Worm (Caenorhabditis elegans) whole organism, late embryonic: Measurements from ENCODE around the gene trpp-6.
A peak's percentile ranks its signal among the peaks of the same experiment; 100 is the strongest.

Experiments used
- C08G9.2 ChIP-seq: sonication (generic microtip); optimal IDR thresholded peaks from 2 replicates; lab custom pipeline; 2016; ENCODE audit warnings: mild to moderate bottlenecking, missing genetic modification characterization, moderate library complexity, missing compliant biosample characterization
- C38D4.7 ChIP-seq: fragments of 200-800 bp; sonication (Bioruptor generic); optimal IDR thresholded peaks from 2 replicates; lab custom pipeline; 2018; ENCODE audit warnings: mild to moderate bottlenecking, missing genetic modification characterization, moderate library complexity, missing compliant biosample characterization
- F13H6.1 ChIP-seq: sonication (generic microtip); optimal IDR thresholded peaks from 2 replicates; lab custom pipeline; 2016; ENCODE audit warnings: missing genetic modification characterization, missing compliant biosample characterization
- K09A11.1 ChIP-seq: sonication (generic microtip); optimal IDR thresholded peaks from 2 replicates; lab custom pipeline; 2017; ENCODE audit warnings: antibody characterized with exemption, mild to moderate bottlenecking, missing genetic modification characterization, missing compliant biosample characterization; ENCODE audit not compliant: insufficient read depth
- ahr-1 ChIP-seq: sonication (generic microtip); optimal IDR thresholded peaks from 2 replicates; lab custom pipeline; 2016; ENCODE audit warnings: missing genetic modification characterization, missing compliant biosample characterization
- ceh-14 ChIP-seq: sonication (generic microtip); optimal IDR thresholded peaks from 2 replicates; lab custom pipeline; 2016; ENCODE audit warnings: missing genotype, missing genetic modification characterization, missing compliant biosample characterization
- ceh-18 ChIP-seq: sonication (generic microtip); optimal IDR thresholded peaks from 2 replicates; lab custom pipeline; 2016; ENCODE audit warnings: missing genetic modification characterization, missing compliant biosample characterization
- ceh-2 ChIP-seq: sonication (generic microtip); optimal IDR thresholded peaks from 2 replicates; lab custom pipeline; 2016; ENCODE audit warnings: missing genotype, missing genetic modification characterization, missing compliant biosample characterization
- ceh-22 ChIP-seq: sonication (generic microtip); optimal IDR thresholded peaks from 2 replicates; lab custom pipeline; 2017; ENCODE audit warnings: missing biosample characterization, missing genetic modification characterization
- ceh-24 ChIP-seq: sonication (generic microtip); optimal IDR thresholded peaks from 2 replicates; lab custom pipeline; 2016; ENCODE audit warnings: mild to moderate bottlenecking, missing genetic modification characterization, missing compliant biosample characterization
- ceh-30 ChIP-seq: fragments of 150-350 bp; optimal IDR thresholded peaks from 2 replicates; lab custom pipeline; 2014; ENCODE audit warnings: missing biosample characterization, missing genetic modification characterization
- ceh-31 ChIP-seq: sonication (generic microtip); optimal IDR thresholded peaks from 2 replicates; lab custom pipeline; 2016; ENCODE audit warnings: missing genetic modification characterization, missing compliant biosample characterization
- ceh-34 ChIP-seq: sonication (generic microtip); optimal IDR thresholded peaks from 2 replicates; lab custom pipeline; 2016; ENCODE audit warnings: mild to moderate bottlenecking, missing genetic modification characterization, missing compliant biosample characterization
- ceh-45 ChIP-seq: fragments of 200-800 bp; sonication (Bioruptor generic); IDR thresholded peaks from 2 replicates; pipeline ENCODE4 v1.3.6; 2022; ENCODE audit warnings: missing genetic modification reagents, missing genetic modification characterization, missing compliant biosample characterization
- ceh-48 ChIP-seq: sonication (generic microtip); optimal IDR thresholded peaks from 2 replicates; lab custom pipeline; 2016; ENCODE audit warnings: missing genetic modification characterization, inconsistent platforms, missing compliant biosample characterization
- ceh-9 ChIP-seq: sonication (generic microtip); optimal IDR thresholded peaks from 2 replicates; lab custom pipeline; 2016; ENCODE audit warnings: mild to moderate bottlenecking, missing genetic modification characterization, inconsistent platforms, missing compliant biosample characterization
- dmd-4 ChIP-seq: sonication (generic microtip); optimal IDR thresholded peaks from 2 replicates; lab custom pipeline; 2016; ENCODE audit warnings: borderline replicate concordance, missing genetic modification characterization, missing compliant biosample characterization
- elt-4 ChIP-seq: sonication (generic microtip); optimal IDR thresholded peaks from 2 replicates; lab custom pipeline; 2016; ENCODE audit warnings: missing genetic modification characterization, missing compliant biosample characterization
- ets-4 ChIP-seq: sonication (generic microtip); optimal IDR thresholded peaks from 2 replicates; lab custom pipeline; 2016; ENCODE audit warnings: missing genetic modification characterization, missing compliant biosample characterization
- fax-1 ChIP-seq: sonication (generic microtip); optimal IDR thresholded peaks from 2 replicates; lab custom pipeline; 2016; ENCODE audit warnings: missing genotype, missing genetic modification characterization, missing compliant biosample characterization
- hlh-8 ChIP-seq: sonication (generic microtip); optimal IDR thresholded peaks from 2 replicates; lab custom pipeline; 2016; ENCODE audit warnings: missing genotype, missing genetic modification characterization, missing compliant biosample characterization
- lim-6 ChIP-seq: sonication (generic microtip); optimal IDR thresholded peaks from 2 replicates; lab custom pipeline; 2016; ENCODE audit warnings: missing genetic modification characterization, missing compliant biosample characterization
- madf-2 ChIP-seq: sonication (generic microtip); optimal IDR thresholded peaks from 2 replicates; lab custom pipeline; 2017; ENCODE audit warnings: missing genetic modification characterization, missing compliant biosample characterization
- nfya-1 ChIP-seq: sonication (generic microtip); optimal IDR thresholded peaks from 2 replicates; lab custom pipeline; 2017; ENCODE audit warnings: missing genetic modification characterization, mild to moderate bottlenecking, missing compliant biosample characterization, antibody characterized with exemption, moderate library complexity
- nhr-11 ChIP-seq: fragments of 150-350 bp; optimal IDR thresholded peaks from 2 replicates; lab custom pipeline; 2014; ENCODE audit warnings: missing biosample characterization, missing genetic modification characterization
- npax-4 ChIP-seq: sonication (generic microtip); optimal IDR thresholded peaks from 2 replicates; lab custom pipeline; 2016; ENCODE audit warnings: missing genetic modification characterization, missing compliant biosample characterization
- pat-9 ChIP-seq: fragments of 200-800 bp; sonication (Bioruptor generic); optimal IDR thresholded peaks from 2 replicates; lab custom pipeline; 2018; ENCODE audit warnings: mild to moderate bottlenecking, missing genetic modification characterization, moderate library complexity, missing compliant biosample characterization
- pax-1 ChIP-seq: fragments of 150-350 bp; optimal IDR thresholded peaks from 2 replicates; lab custom pipeline; 2014; ENCODE audit warnings: missing biosample characterization, missing genetic modification characterization
- pha-2 ChIP-seq: sonication (generic microtip); optimal IDR thresholded peaks from 2 replicates; lab custom pipeline; 2017; ENCODE audit warnings: mild to moderate bottlenecking, missing genetic modification characterization, missing compliant biosample characterization
- pqm-1 ChIP-seq: sonication (generic microtip); optimal IDR thresholded peaks from 2 replicates; lab custom pipeline; 2016; ENCODE audit warnings: missing genetic modification characterization, missing compliant biosample characterization
- pros-1 ChIP-seq: fragments of 150-350 bp; optimal IDR thresholded peaks from 2 replicates; lab custom pipeline; 2014; ENCODE audit warnings: missing biosample characterization, missing genetic modification reagents, missing genetic modification characterization
- ref-2 ChIP-seq: sonication (generic microtip); optimal IDR thresholded peaks from 2 replicates; lab custom pipeline; 2016; ENCODE audit warnings: missing genetic modification characterization, missing compliant biosample characterization
- rnt-1 ChIP-seq: sonication (generic microtip); optimal IDR thresholded peaks from 2 replicates; lab custom pipeline; 2016; ENCODE audit warnings: missing genetic modification characterization, missing compliant biosample characterization
- syd-9 ChIP-seq: sonication (generic microtip); optimal IDR thresholded peaks from 2 replicates; lab custom pipeline; 2016; ENCODE audit warnings: mild to moderate bottlenecking, missing genetic modification characterization, moderate library complexity, missing compliant biosample characterization
- tbx-2 ChIP-seq: sonication (generic microtip); optimal IDR thresholded peaks from 2 replicates; lab custom pipeline; 2016; ENCODE audit warnings: missing genetic modification characterization, missing compliant biosample characterization
- tbx-7 ChIP-seq: sonication (generic microtip); optimal IDR thresholded peaks from 2 replicates; lab custom pipeline; 2016; ENCODE audit warnings: missing genotype, missing genetic modification characterization, missing compliant biosample characterization
- ttx-3 ChIP-seq: sonication (generic microtip); optimal IDR thresholded peaks from 2 replicates; lab custom pipeline; 2016; ENCODE audit warnings: missing genetic modification reagents, missing genetic modification characterization, missing compliant biosample characterization
- unc-3 ChIP-seq, 2 experiments: fragments of 200-800 bp in 1 of 2; sonication (Bioruptor generic) in 1 of 2; sonication (generic microtip) in 1 of 2; conservative IDR thresholded peaks in 1 of 2; optimal IDR thresholded peaks in 1 of 2; 2 replicates each; pipeline versions ENCODE4 v1.3.6 to Lab custom; 2016 to 2022; ENCODE audit warnings: missing compliant biosample characterization in 2 of 2, missing genetic modification characterization in 2 of 2, missing genetic modification reagents in 1 of 2
- unc-42 ChIP-seq: sonication (generic microtip); optimal IDR thresholded peaks from 2 replicates; lab custom pipeline; 2016; ENCODE audit warnings: missing genotype, missing genetic modification characterization, missing compliant biosample characterization
- zip-5 ChIP-seq: sonication (generic microtip); optimal IDR thresholded peaks from 2 replicates; lab custom pipeline; 2016; ENCODE audit warnings: missing genetic modification characterization, missing compliant biosample characterization
- ztf-16 ChIP-seq: sonication (generic microtip); optimal IDR thresholded peaks from 2 replicates; lab custom pipeline; 2017; ENCODE audit warnings: missing genetic modification characterization, missing compliant biosample characterization

trpp-6 gene

DNA sequence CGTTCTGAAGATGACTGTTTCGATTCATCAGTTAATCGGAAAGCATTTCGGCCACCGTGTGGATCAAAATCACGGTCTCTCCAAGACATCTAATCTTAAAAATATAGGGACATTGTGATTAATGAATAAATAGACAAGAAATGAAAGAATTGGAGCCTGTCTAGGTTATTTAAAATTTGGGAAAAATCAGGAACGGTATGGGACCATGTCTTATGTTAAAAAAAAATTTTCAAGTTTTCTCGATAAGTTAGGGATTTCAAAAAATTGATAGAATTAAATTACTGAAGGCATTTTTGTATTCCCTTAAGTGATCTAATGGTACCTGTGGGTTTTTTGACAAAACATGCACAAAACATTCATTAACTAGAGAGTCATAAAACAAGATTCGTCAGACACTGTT, 15.6 kb upstream of the trpp-6 start, which contains the start of gene unc-41:
TSS of gene unc-41 (minus strand) at position 101 of the 400 bp plus-strand sequence.
- TF ChIP-seq ceh-18 (no peak), unc-3 (GFP tag; conservative IDR thresholded peaks at IDR 0.05; lab: Robert Waterston, UW) (no peak), unc-3 (tag; optimal IDR thresholded peaks at IDR 0.05; lab: Kevin White, UChicago) (no peak), ztf-16 (tag; lab: Kevin White, UChicago) (no peak), C38D4.7 (no peak), pat-9 (tag; lab: Kevin White, UChicago) (no peak), ceh-24 (tag; lab: Kevin White, UChicago) (no peak), ceh-45 (no peak), elt-4 (no peak), ceh-48 (tag; lab: Kevin White, UChicago) (no peak), unc-42 (tag; lab: Kevin White, UChicago) (no peak), ceh-22 (tag; lab: Kevin White, UChicago) (no peak), npax-4 (no peak), pax-1 (tag; lab: Kevin White, UChicago) (no peak), ttx-3 (tag; lab: Kevin White, UChicago) (no peak), ceh-9 (tag; lab: Kevin White, UChicago) (no peak), K09A11.1 (tag; lab: Kevin White, UChicago) (no peak), madf-2 (no peak), ahr-1 (tag; lab: Kevin White, UChicago) (no peak), syd-9 (tag; lab: Kevin White, UChicago) (no peak)

DNA sequence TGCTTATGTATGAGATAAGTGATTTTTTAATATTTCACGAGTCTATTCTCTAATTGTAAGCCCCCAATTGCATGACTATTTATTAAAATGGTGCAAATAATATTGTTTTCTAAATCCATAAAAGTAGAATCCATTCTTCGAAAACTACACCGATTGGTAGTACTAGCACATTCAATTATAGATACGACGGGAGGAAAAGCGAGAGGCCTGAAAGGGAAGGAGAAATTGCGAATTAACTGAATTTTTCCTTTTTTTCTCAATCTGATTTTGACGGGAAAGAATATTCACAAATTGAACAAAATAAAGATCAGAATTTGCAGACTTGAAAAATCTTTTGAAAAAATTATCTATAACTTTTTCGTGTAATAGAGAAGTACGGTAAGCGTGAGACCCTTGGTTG, 14.5 kb upstream of the trpp-6 start:
- TF ChIP-seq K09A11.1 (tag; lab: Kevin White, UChicago) (no peak), unc-42 (tag; lab: Kevin White, UChicago) (peak; percentile 54), ceh-34 (tag; lab: Kevin White, UChicago) (no peak), pha-2 (no peak), F13H6.1 (tag; lab: Kevin White, UChicago) (no peak), ceh-30 (tag; lab: Kevin White, UChicago) (no peak), ref-2 (tag; lab: Kevin White, UChicago) (no peak)

DNA sequence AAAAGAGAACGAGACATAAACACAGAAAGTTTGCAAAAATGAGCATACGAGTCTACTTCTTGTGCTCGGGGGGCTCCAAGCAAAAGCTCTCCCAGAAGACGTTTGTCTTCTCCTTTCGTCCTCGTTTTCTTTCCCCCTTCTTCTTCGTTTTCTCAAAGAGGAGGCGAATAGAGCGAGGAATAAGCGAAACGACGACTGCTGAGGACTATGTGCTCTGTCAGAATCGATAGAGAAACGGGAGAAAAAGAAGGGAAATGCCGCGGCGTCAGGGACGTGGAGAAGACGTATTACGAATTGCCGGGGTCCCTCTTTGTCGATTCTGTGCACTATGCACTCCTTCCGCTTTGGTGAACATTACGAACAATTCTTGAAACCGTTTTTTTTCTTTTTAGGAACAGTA, 13.3 kb upstream of the trpp-6 start:
- TF ChIP-seq ceh-31 (tag; lab: Kevin White, UChicago) (peak; percentile 63), ceh-48 (tag; lab: Kevin White, UChicago) (peak; percentile 65), tbx-2 (tag; lab: Kevin White, UChicago) (peak; percentile 16), nhr-11 (no peak), unc-42 (tag; lab: Kevin White, UChicago) (peak; percentile 25), ceh-22 (tag; lab: Kevin White, UChicago) (no peak)

DNA sequence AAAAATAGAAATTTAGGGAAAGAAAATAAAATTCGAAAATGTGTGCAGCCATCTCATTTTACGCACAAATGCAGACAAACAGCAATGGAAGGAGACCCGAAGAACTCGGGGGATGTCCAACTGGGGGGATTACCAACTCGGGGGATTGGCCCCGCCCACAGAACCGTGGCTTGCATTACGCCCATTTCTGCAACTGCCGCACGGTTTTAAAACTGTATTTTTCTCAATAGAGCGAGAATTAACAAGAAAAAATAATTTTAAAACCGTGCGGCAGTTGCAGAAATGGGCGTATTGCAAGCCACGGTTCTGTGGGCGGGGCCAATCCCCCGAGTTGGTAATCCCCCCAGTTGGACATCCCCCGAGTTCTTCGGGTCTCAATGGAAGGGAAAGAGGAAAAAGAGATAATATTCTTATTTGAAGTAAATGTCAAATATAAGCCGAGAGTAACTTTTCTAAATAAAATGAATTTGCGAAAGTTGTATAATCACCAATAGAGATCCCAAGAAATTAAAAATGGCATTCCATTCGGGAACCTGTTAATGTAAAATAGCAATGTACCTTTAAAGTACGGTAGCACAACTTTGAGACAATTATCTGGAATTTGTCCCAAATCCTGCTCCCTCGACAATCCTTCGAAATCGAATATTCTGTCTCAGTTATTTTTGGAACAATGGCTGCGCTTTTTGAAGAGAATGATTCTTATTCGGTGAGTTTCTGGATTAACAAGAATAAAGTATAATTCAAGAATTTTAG, 10.8 kb upstream of the trpp-6 start, which contains the start of the genes ruvb-1 and tofu-1:
TSS of gene ruvb-1 (minus strand) at position 72 of the 753 bp plus-strand sequence.
TSS of gene tofu-1 (plus strand) at position 417 of the 753 bp plus-strand sequence.
- TF ChIP-seq hlh-8 (tag; lab: Kevin White, UChicago), result peak; percentile 70
- TF ChIP-seq ref-2 (tag; lab: Kevin White, UChicago), result peak; percentile 92
- peak; percentile 63 for TF ChIP-seq tbx-7 (tag; lab: Kevin White, UChicago)
- TF ChIP-seq fax-1 (tag; lab: Kevin White, UChicago), result peak; percentile 61
- peak; percentile 72 for TF ChIP-seq rnt-1 (tag; lab: Kevin White, UChicago)
- peak; percentile 40 for TF ChIP-seq ceh-34 (tag; lab: Kevin White, UChicago)
- TF ChIP-seq lim-6 (tag; lab: Kevin White, UChicago), result peak; percentile 70
- TF ChIP-seq pros-1 (tag; lab: Kevin White, UChicago), result peak; percentile 8
- TF ChIP-seq zip-5 (tag; lab: Kevin White, UChicago), result peak; percentile 32
- peak; percentile 94 for TF ChIP-seq tbx-2 (tag; lab: Kevin White, UChicago)
- TF ChIP-seq ets-4 (tag; lab: Kevin White, UChicago), result peak; percentile 75
- peak; percentile 20 for TF ChIP-seq ceh-18
- peak; percentile 40 for TF ChIP-seq pqm-1 (tag; lab: Kevin White, UChicago)
- TF ChIP-seq ceh-31 (tag; lab: Kevin White, UChicago), result peak; percentile 96
- TF ChIP-seq ceh-14 (tag; lab: Kevin White, UChicago), result peak; percentile 89
- TF ChIP-seq nfya-1, result peak; percentile 26
- TF ChIP-seq ztf-16 (tag; lab: Kevin White, UChicago), result peak; percentile 13
- TF ChIP-seq C08G9.2 (tag; lab: Kevin White, UChicago), result peak; percentile 77
- peak; percentile 51 for TF ChIP-seq unc-42 (tag; lab: Kevin White, UChicago)
- TF ChIP-seq dmd-4, result peak; percentile 70
- peak; percentile 70 for TF ChIP-seq F13H6.1 (tag; lab: Kevin White, UChicago)
- TF ChIP-seq madf-2, result peak; percentile 16
- TF ChIP-seq ceh-2 (tag; lab: Kevin White, UChicago), result peak; percentile 81
